Worm (Caenorhabditis elegans) whole organism, dauer: ENCODE data around the gene lys-1.

Experiments used
- unc-62 ChIP-seq: sonication (generic microtip); optimal IDR thresholded peaks from 2 replicates; lab custom pipeline; 2017; ENCODE audit warnings: missing biosample characterization, missing genetic modification reagents, missing genetic modification characterization

Gene lys-1

ce11 chrV:10277579-10277978, at the start of gene lys-1:
Gene lys-1 (plus strand): TSS chrV:10277904.
- no peak for TF ChIP-seq unc-62

- TF ChIP-seq unc-62, result no peak
These were observed 49.3 kb upstream of the lys-1 start, which contains the start of gene fipr-4 for ce11 chrV:10228360-10228759. Gene fipr-4 (minus strand): TSS chrV:10228460.

ce11 chrV:10229222-10229879, 48.4 kb upstream of the lys-1 start, which contains the start of the genes pyt-1 and fipr-7:
Gene pyt-1 (minus strand): TSS chrV:10229322.
Gene fipr-7 (plus strand): TSS chrV:10229829.
- TF ChIP-seq unc-62, result no peak

DNA sequence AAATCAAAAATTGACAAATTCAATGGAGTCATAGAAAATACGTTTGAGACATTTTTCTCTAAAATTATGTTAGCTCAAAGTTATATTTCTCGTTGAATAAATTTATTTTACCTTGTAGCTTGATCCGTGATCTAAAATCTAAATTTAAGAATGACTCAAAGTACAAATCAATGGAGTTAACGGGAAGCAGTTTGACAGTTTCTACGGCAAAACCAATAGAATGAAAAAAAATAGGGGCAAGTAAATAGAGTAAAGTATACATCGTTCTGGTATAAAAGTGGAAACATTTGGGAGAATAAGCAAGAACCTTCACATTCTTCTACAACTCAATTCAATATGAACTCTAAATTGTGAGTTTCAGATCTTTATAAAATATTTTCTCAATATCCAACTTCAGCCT, 46.8 kb upstream of the lys-1 start, which contains the start of gene fipr-6:
fipr-6 (plus strand) TSS at position 301 of the 400 bp plus-strand sequence.
- no peak for TF ChIP-seq unc-62

DNA sequence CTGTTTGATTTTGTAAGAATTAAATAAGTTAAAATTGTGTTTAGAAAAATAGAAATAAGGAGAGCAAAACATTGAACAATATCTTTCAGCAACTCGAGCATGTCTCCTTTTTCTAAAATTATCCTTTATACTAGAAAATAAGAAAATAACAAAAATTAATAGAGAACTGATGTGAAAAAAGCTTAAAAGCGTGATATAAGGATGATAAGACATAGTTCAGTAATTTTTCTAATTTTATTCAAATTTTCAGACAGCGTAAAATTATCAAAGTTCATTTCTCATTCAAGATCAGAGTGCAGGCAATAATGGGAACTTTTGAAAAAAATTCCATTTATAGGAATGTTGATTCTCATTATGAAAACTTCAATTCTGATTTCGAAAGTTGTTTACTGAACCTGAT, 44.4 kb upstream of the lys-1 start, which contains the start of gene str-182:
str-182 (minus strand) TSS at position 101 of the 400 bp plus-strand sequence.
- TF ChIP-seq unc-62, result no peak

- no peak for TF ChIP-seq unc-62
These were observed 40.5 kb upstream of the lys-1 start for ce11 chrV:10237171-10237570.

ce11 chrV:10237959-10238444, 39.7 kb upstream of the lys-1 start:
- TF ChIP-seq unc-62, result no peak

ce11 chrV:10238665-10239064, 39.0 kb upstream of the lys-1 start, which contains the start of gene fubl-1:
Gene fubl-1 (minus strand): TSS chrV:10238866.
- TF ChIP-seq unc-62, result no peak

- TF ChIP-seq unc-62, result no peak
These were observed 37.8 kb upstream of the lys-1 start, which contains the start of gene fipr-8 for ce11 chrV:10239861-10240260. Gene fipr-8 (minus strand): TSS chrV:10239961.

DNA sequence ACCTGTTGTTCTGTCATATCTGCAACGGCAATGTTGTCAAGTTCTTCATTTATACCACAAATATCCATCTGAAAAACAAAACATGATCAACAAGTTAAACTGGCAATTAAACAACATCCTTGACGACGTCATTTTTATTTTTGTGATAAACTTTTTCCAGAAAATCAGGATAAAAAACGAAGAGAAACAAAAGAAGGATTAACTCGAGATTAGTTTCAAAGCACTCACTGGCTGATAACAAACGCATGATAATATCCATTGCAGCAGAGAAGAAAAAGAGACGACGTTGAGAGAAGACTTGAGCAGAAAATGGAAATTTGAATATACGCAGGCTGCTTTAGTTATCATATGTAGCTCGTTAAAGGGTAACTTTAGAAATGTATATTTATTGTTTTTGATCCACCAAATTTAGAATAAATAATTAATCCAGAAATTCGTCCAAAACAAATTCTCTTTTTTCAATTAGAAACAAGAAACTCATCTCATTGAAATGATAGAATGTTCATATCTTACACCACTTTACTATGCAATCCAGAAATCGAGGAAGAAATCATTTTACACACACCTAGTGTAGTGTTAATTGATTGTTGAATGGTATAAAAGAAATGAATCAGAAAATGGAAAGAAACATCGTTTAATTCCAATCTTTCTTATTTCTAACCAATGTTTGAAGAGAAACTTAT, 36.4 kb upstream of the lys-1 start, which contains the start of the genes C12D8.21 and col-148:
C12D8.21 (minus strand) TSS at position 68 of the 683 bp plus-strand sequence.
col-148 (plus strand) TSS at position 633 of the 683 bp plus-strand sequence.
- no peak for TF ChIP-seq unc-62

- no peak for TF ChIP-seq unc-62
These were observed 34.6 kb upstream of the lys-1 start, which contains the start of gene C12D8.9 for ce11 chrV:10243105-10243504. Gene C12D8.9 (minus strand): TSS chrV:10243205.

DNA sequence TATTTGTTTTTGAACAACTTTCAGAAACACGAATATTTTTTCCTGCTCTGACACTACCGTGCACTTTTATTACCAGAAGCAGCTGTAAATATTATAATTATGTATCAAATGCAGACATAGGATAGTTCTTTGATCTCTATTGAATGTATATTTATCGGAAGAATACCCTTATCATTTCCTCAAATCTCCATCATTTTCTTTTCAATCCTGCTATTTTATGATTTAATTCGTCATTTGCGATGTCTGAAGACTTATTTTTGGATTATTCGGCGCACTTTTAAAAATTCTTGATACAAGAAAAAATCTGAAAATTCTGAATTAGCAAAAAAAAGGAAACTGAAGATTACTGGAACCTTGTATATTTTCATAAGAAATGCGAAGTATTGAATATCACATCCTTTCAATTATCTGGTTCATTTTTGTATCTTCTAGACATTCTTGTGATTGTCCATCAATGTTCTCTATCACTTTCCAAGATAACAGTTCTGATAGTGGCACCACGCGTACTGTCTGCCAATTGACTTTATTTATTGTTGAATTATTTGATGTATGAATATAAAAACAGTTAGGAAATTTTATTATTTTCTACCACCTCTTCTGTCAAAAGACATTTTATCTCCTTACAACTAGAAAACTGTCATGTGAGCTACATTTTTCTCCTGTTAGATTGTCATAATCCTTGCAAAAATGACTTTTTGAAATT, 33.5 kb upstream of the lys-1 start:
- TF ChIP-seq unc-62, result no peak

DNA sequence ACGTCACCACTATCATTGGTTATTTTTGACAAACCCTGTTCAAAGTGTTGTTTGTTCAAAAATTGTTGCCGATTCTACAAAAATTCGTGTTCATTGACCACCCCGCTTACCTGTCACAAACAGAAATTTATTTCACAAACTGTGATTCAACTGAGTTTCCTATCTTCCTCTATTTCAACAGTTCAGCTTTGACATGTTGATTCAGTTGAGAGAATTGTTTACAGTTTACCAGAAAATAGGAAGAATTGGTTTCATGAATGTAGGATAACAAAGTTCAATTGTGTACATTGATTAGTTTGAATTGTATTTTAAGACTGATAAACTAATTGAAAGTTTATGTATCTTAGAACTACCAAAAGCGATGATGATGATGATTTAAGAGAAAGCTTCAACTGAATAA, 32.1 kb upstream of the lys-1 start:
- TF ChIP-seq unc-62, result no peak

- no peak for TF ChIP-seq unc-62
These were observed 31.2 kb upstream of the lys-1 start for ce11 chrV:10246443-10246885.

ce11 chrV:10246967-10247366, 30.7 kb upstream of the lys-1 start:
- no peak for TF ChIP-seq unc-62

- TF ChIP-seq unc-62, result no peak
These were observed 29.9 kb upstream of the lys-1 start for ce11 chrV:10247673-10248239.
